Worm (Caenorhabditis elegans): ENCODE results near the gene glr-6.

ce11 chrX:6867707-6868106 is 27.2 kb upstream of the glr-6 start:
- no peak for TF ChIP-seq unc-39 (tag; optimal IDR thresholded peaks at IDR 0.05)
- no peak for TF ChIP-seq nhr-76 (tag; optimal IDR thresholded peaks at IDR 0.05)
- TF ChIP-seq nhr-28 (tag; optimal IDR thresholded peaks at IDR 0.05), result no peak
- TF ChIP-seq lsy-2 (tag; optimal IDR thresholded peaks at IDR 0.05), result no peak
- no peak for TF ChIP-seq bed-3 (GFP tag; optimal IDR thresholded peaks at IDR 0.05)
- no peak for TF ChIP-seq unc-62 (GFP tag; optimal IDR thresholded peaks at IDR 0.05)
- no peak for TF ChIP-seq elt-1 (tag; optimal IDR thresholded peaks at IDR 0.05; ENCODE audit: borderline replicate concordance, insufficient read depth)
